Fruit fly (Drosophila melanogaster): ENCODE data around the gene Or10a.

DNA sequence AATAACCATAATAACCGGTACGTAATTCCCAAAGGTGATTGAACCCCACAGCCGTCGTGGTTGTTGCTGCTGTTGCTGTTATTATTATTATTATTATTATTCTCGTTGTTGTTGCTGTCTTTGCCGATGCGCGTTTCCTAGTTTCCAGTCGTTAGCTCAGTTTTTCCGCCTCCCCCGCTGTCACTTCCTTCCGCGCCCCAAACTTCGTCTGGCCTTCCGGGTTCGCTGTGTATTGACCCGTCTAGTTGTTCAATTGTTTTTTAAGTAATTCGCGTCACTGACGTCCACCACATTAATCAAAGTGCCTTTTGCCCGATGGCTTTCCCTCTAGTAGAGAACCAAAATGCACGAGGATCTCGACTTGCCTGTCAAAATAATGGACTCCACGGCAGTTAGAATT, 45.6 kb downstream of the Or10a start:
- TF ChIP-seq insv (GFP tag; optimal IDR thresholded peaks at IDR 0.05) (no peak), CG6813 (GFP tag; optimal IDR thresholded peaks at IDR 0.05) (no peak), CG18262 (tag; optimal IDR thresholded peaks at IDR 0.05) (no peak), CG8388 (GFP tag; optimal IDR thresholded peaks at IDR 0.05) (no peak), Hr78 (GFP tag; optimal IDR thresholded peaks at IDR 0.05) (no peak), nom (GFP tag; optimal IDR thresholded peaks at IDR 0.05) (no peak), corto (GFP tag; optimal IDR thresholded peaks at IDR 0.05) (no peak), wdn (GFP tag; IDR thresholded peaks at IDR 0.05) (no peak), tio (GFP tag; optimal IDR thresholded peaks at IDR 0.05) (no peak), NC2β (GFP tag; optimal IDR thresholded peaks at IDR 0.05) (no peak), fu2 (GFP tag; optimal IDR thresholded peaks at IDR 0.05) (no peak)
